Fruit fly (Drosophila melanogaster): ENCODE measurements around the gene kairos.

- TF ChIP-seq Blimp-1 (GFP tag; optimal IDR thresholded peaks at IDR 0.05) = no peak
- no peak for TF ChIP-seq CG6854 (GFP tag; optimal IDR thresholded peaks at IDR 0.05)
- TF ChIP-seq OdsH (GFP tag; optimal IDR thresholded peaks at IDR 0.05) = no peak
- no peak for TF ChIP-seq fd59A (GFP tag; optimal IDR thresholded peaks at IDR 0.05)
- TF ChIP-seq salr (GFP tag; optimal IDR thresholded peaks at IDR 0.05) = no peak
- no peak for TF ChIP-seq Lpt (GFP tag; optimal IDR thresholded peaks at IDR 0.05)
- TF ChIP-seq Eip93F (GFP tag; optimal IDR thresholded peaks at IDR 0.05) = no peak
- no peak for TF ChIP-seq ss (GFP tag; optimal IDR thresholded peaks at IDR 0.05)
- no peak for TF ChIP-seq Sox102F (GFP tag; optimal IDR thresholded peaks at IDR 0.05)
- TF ChIP-seq CG3919 (GFP tag; optimal IDR thresholded peaks at IDR 0.05) = no peak
- no peak for TF ChIP-seq Eip75B (GFP tag; optimal IDR thresholded peaks at IDR 0.05)
- TF ChIP-seq vri (GFP tag; optimal IDR thresholded peaks at IDR 0.05) = no peak
- TF ChIP-seq cyc (GFP tag; optimal IDR thresholded peaks at IDR 0.05) = no peak
- TF ChIP-seq esn (GFP tag; optimal IDR thresholded peaks at IDR 0.05) = no peak
Measured at dm6 chrX:18364047-18364747, 8.2 kb upstream of the kairos start.

Data from whole organism, prepupa.